Worm (Caenorhabditis elegans) whole organism, late embryonic: ENCODE results near the gene F29B9.12.
A peak's percentile ranks its signal among the peaks of the same experiment; 100 is the strongest.

Experiments
- C08G9.2 ChIP-seq: sonication (generic microtip); optimal IDR thresholded peaks from 2 replicates; lab custom pipeline; 2016; ENCODE audit warnings: mild to moderate bottlenecking, missing genetic modification characterization, moderate library complexity, missing compliant biosample characterization
- C38D4.7 ChIP-seq: fragments of 200-800 bp; sonication (Bioruptor generic); optimal IDR thresholded peaks from 2 replicates; lab custom pipeline; 2018; ENCODE audit warnings: mild to moderate bottlenecking, missing genetic modification characterization, moderate library complexity, missing compliant biosample characterization
- F13H6.1 ChIP-seq: sonication (generic microtip); optimal IDR thresholded peaks from 2 replicates; lab custom pipeline; 2016; ENCODE audit warnings: missing genetic modification characterization, missing compliant biosample characterization
- K02D7.2 ChIP-seq: sonication (generic microtip); optimal IDR thresholded peaks from 2 replicates; lab custom pipeline; 2017; ENCODE audit warnings: mild to moderate bottlenecking, missing genetic modification characterization, missing compliant biosample characterization
- K09A11.1 ChIP-seq: sonication (generic microtip); optimal IDR thresholded peaks from 2 replicates; lab custom pipeline; 2017; ENCODE audit warnings: antibody characterized with exemption, mild to moderate bottlenecking, missing genetic modification characterization, missing compliant biosample characterization; ENCODE audit not compliant: insufficient read depth
- ahr-1 ChIP-seq: sonication (generic microtip); optimal IDR thresholded peaks from 2 replicates; lab custom pipeline; 2016; ENCODE audit warnings: missing genetic modification characterization, missing compliant biosample characterization
- ceh-14 ChIP-seq: sonication (generic microtip); optimal IDR thresholded peaks from 2 replicates; lab custom pipeline; 2016; ENCODE audit warnings: missing genotype, missing genetic modification characterization, missing compliant biosample characterization
- ceh-18 ChIP-seq: sonication (generic microtip); optimal IDR thresholded peaks from 2 replicates; lab custom pipeline; 2016; ENCODE audit warnings: missing genetic modification characterization, missing compliant biosample characterization
- ceh-19 ChIP-seq: fragments of 200-800 bp; sonication (Bioruptor generic); optimal IDR thresholded peaks from 2 replicates; lab custom pipeline; 2018; ENCODE audit warnings: mild to moderate bottlenecking, missing genetic modification characterization, missing compliant biosample characterization
- ceh-2 ChIP-seq: sonication (generic microtip); optimal IDR thresholded peaks from 2 replicates; lab custom pipeline; 2016; ENCODE audit warnings: missing genotype, missing genetic modification characterization, missing compliant biosample characterization
- ceh-24 ChIP-seq: sonication (generic microtip); optimal IDR thresholded peaks from 2 replicates; lab custom pipeline; 2016; ENCODE audit warnings: mild to moderate bottlenecking, missing genetic modification characterization, missing compliant biosample characterization
- ceh-31 ChIP-seq: sonication (generic microtip); optimal IDR thresholded peaks from 2 replicates; lab custom pipeline; 2016; ENCODE audit warnings: missing genetic modification characterization, missing compliant biosample characterization
- ceh-34 ChIP-seq: sonication (generic microtip); optimal IDR thresholded peaks from 2 replicates; lab custom pipeline; 2016; ENCODE audit warnings: mild to moderate bottlenecking, missing genetic modification characterization, missing compliant biosample characterization
- dmd-4 ChIP-seq: sonication (generic microtip); optimal IDR thresholded peaks from 2 replicates; lab custom pipeline; 2016; ENCODE audit warnings: borderline replicate concordance, missing genetic modification characterization, missing compliant biosample characterization
- elt-2 ChIP-seq: sonication (generic microtip); optimal IDR thresholded peaks from 2 replicates; lab custom pipeline; 2016; ENCODE audit warnings: missing genetic modification reagents, missing genetic modification characterization, missing compliant biosample characterization
- elt-4 ChIP-seq: sonication (generic microtip); optimal IDR thresholded peaks from 2 replicates; lab custom pipeline; 2016; ENCODE audit warnings: missing genetic modification characterization, missing compliant biosample characterization
- ets-4 ChIP-seq: sonication (generic microtip); optimal IDR thresholded peaks from 2 replicates; lab custom pipeline; 2016; ENCODE audit warnings: missing genetic modification characterization, missing compliant biosample characterization
- fax-1 ChIP-seq: sonication (generic microtip); optimal IDR thresholded peaks from 2 replicates; lab custom pipeline; 2016; ENCODE audit warnings: missing genotype, missing genetic modification characterization, missing compliant biosample characterization
- fkh-6 ChIP-seq: sonication (generic microtip); optimal IDR thresholded peaks from 2 replicates; lab custom pipeline; 2016; ENCODE audit warnings: missing genetic modification characterization, missing compliant biosample characterization
- hlh-30 ChIP-seq: sonication (generic microtip); optimal IDR thresholded peaks from 2 replicates; lab custom pipeline; 2017; ENCODE audit warnings: antibody characterized with exemption, missing genetic modification characterization, missing compliant biosample characterization; ENCODE audit not compliant: insufficient read depth
- hlh-6 ChIP-seq: sonication (generic microtip); optimal IDR thresholded peaks from 2 replicates; lab custom pipeline; 2016; ENCODE audit warnings: missing genotype, missing genetic modification characterization, missing compliant biosample characterization
- hlh-8 ChIP-seq: sonication (generic microtip); optimal IDR thresholded peaks from 2 replicates; lab custom pipeline; 2016; ENCODE audit warnings: missing genotype, missing genetic modification characterization, missing compliant biosample characterization
- lim-6 ChIP-seq: sonication (generic microtip); optimal IDR thresholded peaks from 2 replicates; lab custom pipeline; 2016; ENCODE audit warnings: missing genetic modification characterization, missing compliant biosample characterization
- lin-11 ChIP-seq: fragments of 200-800 bp; sonication (Bioruptor generic); optimal IDR thresholded peaks from 2 replicates; lab custom pipeline; 2018; ENCODE audit warnings: mild to moderate bottlenecking, missing genetic modification characterization, missing compliant biosample characterization
- madf-2 ChIP-seq: sonication (generic microtip); optimal IDR thresholded peaks from 2 replicates; lab custom pipeline; 2017; ENCODE audit warnings: missing genetic modification characterization, missing compliant biosample characterization
- mec-3 ChIP-seq: sonication (generic microtip); optimal IDR thresholded peaks from 2 replicates; lab custom pipeline; 2016; ENCODE audit warnings: borderline replicate concordance, missing genetic modification characterization, missing compliant biosample characterization
- nfya-1 ChIP-seq: sonication (generic microtip); optimal IDR thresholded peaks from 2 replicates; lab custom pipeline; 2017; ENCODE audit warnings: missing genetic modification characterization, mild to moderate bottlenecking, missing compliant biosample characterization, antibody characterized with exemption, moderate library complexity
- nhr-11 ChIP-seq: fragments of 150-350 bp; optimal IDR thresholded peaks from 2 replicates; lab custom pipeline; 2014; ENCODE audit warnings: missing biosample characterization, missing genetic modification characterization
- pag-3 ChIP-seq: sonication (generic microtip); optimal IDR thresholded peaks from 2 replicates; lab custom pipeline; 2016; ENCODE audit warnings: missing compliant biosample characterization, missing genetic modification characterization, borderline replicate concordance
- pha-4 ChIP-seq: fragments of 150-350 bp; optimal IDR thresholded peaks from 2 replicates; lab custom pipeline; 2018; ENCODE audit warnings: missing biosample characterization, missing genetic modification reagents, missing genetic modification characterization
- pros-1 ChIP-seq: fragments of 150-350 bp; optimal IDR thresholded peaks from 2 replicates; lab custom pipeline; 2014; ENCODE audit warnings: missing biosample characterization, missing genetic modification reagents, missing genetic modification characterization
- ref-2 ChIP-seq: sonication (generic microtip); optimal IDR thresholded peaks from 2 replicates; lab custom pipeline; 2016; ENCODE audit warnings: missing genetic modification characterization, missing compliant biosample characterization
- rnt-1 ChIP-seq: sonication (generic microtip); optimal IDR thresholded peaks from 2 replicates; lab custom pipeline; 2016; ENCODE audit warnings: missing genetic modification characterization, missing compliant biosample characterization
- sdc-2 ChIP-seq: sonication (generic microtip); optimal IDR thresholded peaks from 2 replicates; lab custom pipeline; 2016; ENCODE audit warnings: missing genotype, missing genetic modification characterization, missing compliant biosample characterization
- sox-2 ChIP-seq: fragments of 200-800 bp; sonication (Bioruptor generic); IDR thresholded peaks from 2 replicates; pipeline ENCODE4 v1.3.6; 2022; ENCODE audit warnings: missing genetic modification reagents, missing genetic modification characterization, missing compliant biosample characterization
- syd-9 ChIP-seq: sonication (generic microtip); optimal IDR thresholded peaks from 2 replicates; lab custom pipeline; 2016; ENCODE audit warnings: mild to moderate bottlenecking, missing genetic modification characterization, moderate library complexity, missing compliant biosample characterization
- tbx-2 ChIP-seq: sonication (generic microtip); optimal IDR thresholded peaks from 2 replicates; lab custom pipeline; 2016; ENCODE audit warnings: missing genetic modification characterization, missing compliant biosample characterization
- tbx-7 ChIP-seq: sonication (generic microtip); optimal IDR thresholded peaks from 2 replicates; lab custom pipeline; 2016; ENCODE audit warnings: missing genotype, missing genetic modification characterization, missing compliant biosample characterization
- ttx-3 ChIP-seq: sonication (generic microtip); optimal IDR thresholded peaks from 2 replicates; lab custom pipeline; 2016; ENCODE audit warnings: missing genetic modification reagents, missing genetic modification characterization, missing compliant biosample characterization
- zip-5 ChIP-seq: sonication (generic microtip); optimal IDR thresholded peaks from 2 replicates; lab custom pipeline; 2016; ENCODE audit warnings: missing genetic modification characterization, missing compliant biosample characterization

F29B9.12 gene

ce11 chrIV:4688221-4688620 is 18.9 kb downstream of the F29B9.12 start, which contains the start of gene bus-4:
Gene bus-4 (plus strand): TSS chrIV:4688269.
- TF ChIP-seq tbx-2 (tag; lab: Kevin White, UChicago), result no peak

ce11 chrIV:4692463-4692862 is 23.1 kb downstream of the F29B9.12 start, which contains the start of gene spe-51:
Gene spe-51 (plus strand): TSS chrIV:4692763.
- TF ChIP-seq mec-3 (tag; lab: Kevin White, UChicago) (no peak), ahr-1 (no peak), madf-2 (tag; lab: Kevin White, UChicago) (no peak)

ce11 chrIV:4702077-4702476 is 32.7 kb downstream of the F29B9.12 start:
- TF ChIP-seq ref-2 (tag; lab: Kevin White, UChicago) (peak; percentile 59), ceh-14 (tag; lab: Kevin White, UChicago) (peak; percentile 77), F13H6.1 (peak; percentile 51), zip-5 (tag; lab: Kevin White, UChicago) (peak; percentile 45), ceh-31 (tag; lab: Kevin White, UChicago) (peak; percentile 86), fax-1 (peak; percentile 55), dmd-4 (tag; lab: Kevin White, UChicago) (peak; percentile 59), ceh-2 (tag; lab: Kevin White, UChicago) (peak; percentile 51), ceh-19 (peak; percentile 11), ceh-34 (peak; percentile 16), elt-2 (tag; lab: Kevin White, UChicago) (peak; percentile 26), lim-6 (tag; lab: Kevin White, UChicago) (peak; percentile 49), rnt-1 (tag; lab: Kevin White, UChicago) (peak; percentile 25), tbx-2 (tag; lab: Kevin White, UChicago) (peak; percentile 51), tbx-7 (tag; lab: Kevin White, UChicago) (peak; percentile 12), C08G9.2 (tag; lab: Kevin White, UChicago) (peak; percentile 73), ets-4 (tag; lab: Kevin White, UChicago) (peak; percentile 60)
- TF ChIP-seq, all 69 proteins: peak for 17; not testable (repeated sequence) for 52

- no peak for TF ChIP-seq tbx-2 (tag; lab: Kevin White, UChicago)
- no peak for TF ChIP-seq pha-4 (tag; lab: Kevin White, UChicago)
- TF ChIP-seq tbx-7 (tag; lab: Kevin White, UChicago), result no peak
- no peak for TF ChIP-seq pros-1 (tag; lab: Kevin White, UChicago)
- no peak for TF ChIP-seq lin-11
- no peak for TF ChIP-seq sox-2 (GFP tag; lab: Robert Waterston, UW)
- no peak for TF ChIP-seq ceh-2 (tag; lab: Kevin White, UChicago)
- no peak for TF ChIP-seq ceh-34
Observed at ce11 chrIV:4703911-4704310, 34.6 kb downstream of the F29B9.12 start, which contains the start of gene ogdh-1. Gene ogdh-1 (minus strand): TSS chrIV:4704011.

ce11 chrIV:4705182-4705581 is 35.8 kb downstream of the F29B9.12 start:
- TF ChIP-seq ceh-18 (peak; percentile 58), mec-3 (tag; lab: Kevin White, UChicago) (no peak), hlh-6 (tag; lab: Kevin White, UChicago) (no peak), hlh-8 (tag; lab: Kevin White, UChicago) (no peak), K09A11.1 (tag; lab: Kevin White, UChicago) (no peak), ceh-14 (tag; lab: Kevin White, UChicago) (peak; percentile 51), sdc-2 (tag; lab: Kevin White, UChicago) (peak; percentile 9), pros-1 (tag; lab: Kevin White, UChicago) (no peak), ceh-31 (tag; lab: Kevin White, UChicago) (peak; percentile 69), syd-9 (tag; lab: Kevin White, UChicago) (no peak), ttx-3 (no peak), ceh-24 (tag; lab: Kevin White, UChicago) (no peak), hlh-30 (tag; lab: Kevin White, UChicago) (no peak), K02D7.2 (tag; lab: Kevin White, UChicago) (no peak), nfya-1 (peak; percentile 75), C08G9.2 (tag; lab: Kevin White, UChicago) (peak; percentile 40), fkh-6 (tag; lab: Kevin White, UChicago) (no peak), ahr-1 (no peak), nhr-11 (tag; lab: Kevin White, UChicago) (no peak), ref-2 (tag; lab: Kevin White, UChicago) (peak; percentile 20), tbx-2 (tag; lab: Kevin White, UChicago) (peak; percentile 51), pag-3 (tag; lab: Kevin White, UChicago) (no peak), C38D4.7 (no peak), madf-2 (tag; lab: Kevin White, UChicago) (no peak), rnt-1 (tag; lab: Kevin White, UChicago) (peak; percentile 16), tbx-7 (tag; lab: Kevin White, UChicago) (no peak), ceh-19 (no peak), lin-11 (no peak), elt-4 (tag; lab: Kevin White, UChicago) (no peak)
